Worm (Caenorhabditis elegans): ENCODE results near the gene C05G5.3.

Gene C05G5.3

DNA sequence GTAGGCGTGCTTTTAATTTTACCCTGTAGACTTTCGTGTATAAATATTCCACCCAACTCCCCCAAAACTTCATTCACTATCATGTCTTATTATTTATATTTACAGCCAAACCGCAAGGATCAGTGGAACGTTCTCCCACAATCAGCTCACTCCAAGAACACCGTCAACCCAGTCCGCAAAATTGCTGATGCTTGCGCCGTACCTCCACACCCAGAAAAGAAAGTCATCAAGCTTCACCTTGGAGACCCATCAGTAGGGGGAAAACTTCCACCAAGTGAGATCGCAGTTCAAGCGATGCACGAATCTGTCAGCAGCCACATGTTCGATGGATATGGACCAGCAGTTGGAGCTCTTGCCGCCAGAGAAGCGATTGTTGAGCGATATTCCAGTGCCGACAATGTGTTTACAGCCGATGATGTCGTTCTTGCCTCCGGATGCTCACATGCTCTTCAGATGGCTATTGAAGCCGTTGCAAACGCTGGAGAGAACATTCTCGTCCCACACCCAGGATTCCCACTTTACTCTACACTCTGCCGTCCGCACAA is 39.5 kb upstream of the C05G5.3 start:
- TF ChIP-seq efl-1 (optimal IDR thresholded peaks at IDR 0.05), result no peak
- peak in 1 of 2 experiments; percentile 30 for TF ChIP-seq efl-1 (GFP tag; optimal IDR thresholded peaks at IDR 0.05 in 1 of 2)
- no peak for TF ChIP-seq ceh-90 (tag; optimal IDR thresholded peaks at IDR 0.05)

DNA sequence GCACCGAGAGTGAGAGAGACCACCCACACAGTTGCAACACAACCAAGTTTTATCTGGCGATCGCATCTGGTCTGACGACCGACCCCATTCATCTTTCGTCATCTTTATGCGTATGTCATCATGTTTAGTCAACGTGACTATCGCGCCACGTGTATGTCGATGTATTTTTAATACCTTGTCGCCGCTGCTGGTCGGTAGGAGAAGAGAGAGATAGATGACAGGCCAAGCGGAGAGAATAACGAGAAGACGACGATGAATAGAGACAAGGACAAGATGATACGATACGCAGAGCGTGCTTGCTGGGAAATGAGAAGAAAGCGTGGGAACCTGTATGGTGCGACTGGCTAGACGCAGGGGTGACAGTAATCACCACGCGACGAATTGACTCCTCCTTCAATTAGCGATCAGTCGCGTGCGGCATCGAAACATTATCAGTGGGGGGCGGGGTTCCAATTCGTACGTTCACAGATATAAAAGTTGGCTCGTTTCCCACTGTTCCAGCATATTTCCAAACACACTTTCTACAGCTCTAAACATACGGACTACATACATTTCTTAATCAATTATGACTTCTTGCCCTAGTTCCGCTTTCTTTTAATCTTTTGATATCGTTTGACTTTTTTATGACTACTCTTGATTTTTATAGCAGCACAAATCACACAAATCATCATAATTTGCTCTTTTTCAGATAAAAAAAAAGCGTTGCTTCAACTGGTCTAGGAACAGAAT is 38.7 kb upstream of the C05G5.3 start, which contains the start of gene tatn-1:
tatn-1 (plus strand) TSS at position 689 of the 729 bp plus-strand sequence.
- TF ChIP-seq C16A3.4 (tag; optimal IDR thresholded peaks at IDR 0.05), result peak; percentile 48
- no peak for TF ChIP-seq sox-4 (tag; optimal IDR thresholded peaks at IDR 0.05)
- TF ChIP-seq snu-23 (GFP tag; optimal IDR thresholded peaks at IDR 0.05), result peak; percentile 85
- TF ChIP-seq fos-1 (tag; optimal IDR thresholded peaks at IDR 0.05), result no peak
- TF ChIP-seq snpc-4 (tag; optimal IDR thresholded peaks at IDR 0.05), result no peak
- no peak for TF ChIP-seq nhr-28 (tag; optimal IDR thresholded peaks at IDR 0.05)
- TF ChIP-seq lin-39 (tag; optimal IDR thresholded peaks at IDR 0.05), result peak; percentile 11
- peak; percentile 95 for TF ChIP-seq nhr-71 (tag; optimal IDR thresholded peaks at IDR 0.05)
- no peak for TF ChIP-seq nhr-76 (tag; optimal IDR thresholded peaks at IDR 0.05)
- no peak for TF ChIP-seq ces-1 (GFP tag; optimal IDR thresholded peaks at IDR 0.05)
- no peak for TF ChIP-seq hlh-17 (GFP tag; optimal IDR thresholded peaks at IDR 0.05; ENCODE audit: borderline replicate concordance)
- TF ChIP-seq tlp-1 (tag; optimal IDR thresholded peaks at IDR 0.05), result no peak
- TF ChIP-seq skn-1 (tag; optimal IDR thresholded peaks at IDR 0.05), result peak; percentile 55
- peak; percentile 29 to 66 for TF ChIP-seq egl-27 (tag; optimal IDR thresholded peaks at IDR 0.05)
- TF ChIP-seq lin-35 (GFP tag; optimal IDR thresholded peaks at IDR 0.05), result peak; percentile 37 to 80
- TF ChIP-seq unc-62 (GFP tag; optimal IDR thresholded peaks at IDR 0.05), result no peak
- peak; percentile 75 for TF ChIP-seq mep-1 (tag; optimal IDR thresholded peaks at IDR 0.05)
- TF ChIP-seq nhr-237 (tag; optimal IDR thresholded peaks at IDR 0.05), result no peak
- TF ChIP-seq efl-3 (GFP tag; optimal IDR thresholded peaks at IDR 0.05), result peak; percentile 52
- peak; percentile 72 for TF ChIP-seq nhr-19 (GFP tag; conservative IDR thresholded peaks at IDR 0.05)
- no peak for TF ChIP-seq zag-1 (tag; optimal IDR thresholded peaks at IDR 0.05)
- no peak for TF ChIP-seq fkh-10 (GFP tag; optimal IDR thresholded peaks at IDR 0.05)
- TF ChIP-seq mab-9 (GFP tag; IDR thresholded peaks at IDR 0.05), result no peak
- peak; percentile 81 for TF ChIP-seq irx-1 (tag; optimal IDR thresholded peaks at IDR 0.05)
- peak; percentile 51 to 65 for TF ChIP-seq lsy-2 (tag; optimal IDR thresholded peaks at IDR 0.05)
- no peak for TF ChIP-seq hpl-2 (GFP tag; optimal IDR thresholded peaks at IDR 0.05)
- peak; percentile 78 for TF ChIP-seq nhr-47 (tag; optimal IDR thresholded peaks at IDR 0.05)
- TF ChIP-seq pax-3 (tag; optimal IDR thresholded peaks at IDR 0.05), result no peak
- TF ChIP-seq lin-14 (GFP tag; optimal IDR thresholded peaks at IDR 0.05), result peak; percentile 96
- TF ChIP-seq C34B4.2 (tag; optimal IDR thresholded peaks at IDR 0.05), result no peak
- no peak for TF ChIP-seq ceh-88 (GFP tag; IDR thresholded peaks at IDR 0.05)
- TF ChIP-seq ztf-4 (tag; optimal IDR thresholded peaks at IDR 0.05), result peak; percentile 74
- TF ChIP-seq fkh-8 (tag; optimal IDR thresholded peaks at IDR 0.05), result no peak
- TF ChIP-seq dpl-1 (GFP tag; optimal IDR thresholded peaks at IDR 0.05), result peak in 2 of 3 experiments; percentile 1 to 38
- peak; percentile 84 to 99 for TF ChIP-seq mdl-1 (tag; optimal IDR thresholded peaks at IDR 0.05)
- TF ChIP-seq elt-2 (tag; optimal IDR thresholded peaks at IDR 0.05), result peak; percentile 95
- no peak for TF ChIP-seq ets-5 (GFP tag; IDR thresholded peaks at IDR 0.05)
- peak; percentile 99 for TF ChIP-seq nhr-20 (tag; optimal IDR thresholded peaks at IDR 0.05)
- peak in 1 of 2 experiments; percentile 6 for TF ChIP-seq ztf-11 (tag; optimal IDR thresholded peaks at IDR 0.05)
- peak; percentile 71 for TF ChIP-seq xbp-1 (tag; optimal IDR thresholded peaks at IDR 0.05)
- TF ChIP-seq egl-13 (tag; optimal IDR thresholded peaks at IDR 0.05), result no peak
- TF ChIP-seq ceh-82 (tag; optimal IDR thresholded peaks at IDR 0.05), result peak in 1 of 3 experiments; percentile 0
- TF ChIP-seq sup-37 (GFP tag; optimal IDR thresholded peaks at IDR 0.05), result no peak
- TF ChIP-seq ceh-90 (tag; optimal IDR thresholded peaks at IDR 0.05), result no peak
- TF ChIP-seq unc-86 (tag; optimal IDR thresholded peaks at IDR 0.05), result no peak
- peak; percentile 100 for TF ChIP-seq nhr-85 (tag)
- peak; percentile 17 for TF ChIP-seq pqm-1 (tag; optimal IDR thresholded peaks at IDR 0.05)
- no peak for TF ChIP-seq zip-4 (GFP tag; optimal IDR thresholded peaks at IDR 0.05)

Measured in whole organism, L1 larva.